Fruit fly (Drosophila melanogaster): ENCODE measurements around the gene Nup93-2.
A peak's percentile ranks its signal among the peaks of the same experiment; 100 is the strongest.

Gene Nup93-2

dm6 chr3R:14875274-14875964 is 22.8 kb downstream of the Nup93-2 start, which contains the start of gene btsz (continued):
- TF ChIP-seq Dad (GFP tag; optimal IDR thresholded peaks at IDR 0.05) = no peak
- peak; percentile 23 for TF ChIP-seq Xbp1 (GFP tag; optimal IDR thresholded peaks at IDR 0.05)
- no peak for TF ChIP-seq CG2199 (GFP tag; IDR thresholded peaks at IDR 0.05)
- TF ChIP-seq caup (GFP tag; optimal IDR thresholded peaks at IDR 0.05; ENCODE audit: severe bottlenecking) = peak; percentile 53
- TF ChIP-seq D19B (GFP tag; optimal IDR thresholded peaks at IDR 0.05) = peak; percentile 20
- TF ChIP-seq Hand (GFP tag; optimal IDR thresholded peaks at IDR 0.05) = peak; percentile 69
- peak; percentile 75 for TF ChIP-seq CG34376 (GFP tag; optimal IDR thresholded peaks at IDR 0.05)
- peak; percentile 35 for TF ChIP-seq fd3F (GFP tag; optimal IDR thresholded peaks at IDR 0.05)
- TF ChIP-seq scrt (GFP tag; optimal IDR thresholded peaks at IDR 0.05) = peak; percentile 57
- peak; percentile 27 for TF ChIP-seq tio (GFP tag; optimal IDR thresholded peaks at IDR 0.05)
- peak; percentile 21 for TF ChIP-seq mam (GFP tag; optimal IDR thresholded peaks at IDR 0.05)
- no peak for TF ChIP-seq HLH3B (GFP tag; IDR thresholded peaks at IDR 0.05)
- 0 out of 3 replicates have a peak, but pooled peaks have one; percentile 24 for TF ChIP-seq Dbx (GFP tag; IDR thresholded peaks at IDR 0.05)
- no peak for TF ChIP-seq Doc2 (GFP tag; IDR thresholded peaks at IDR 0.05)
- no peak for TF ChIP-seq CG11696 (GFP tag; IDR thresholded peaks at IDR 0.05)
- peak; percentile 52 for TF ChIP-seq CG4424 (GFP tag; optimal IDR thresholded peaks at IDR 0.05)
- TF ChIP-seq stwl (tag; optimal IDR thresholded peaks at IDR 0.05) = no peak
- TF ChIP-seq exex (tag; optimal IDR thresholded peaks at IDR 0.05) = peak; percentile 15
- no peak for TF ChIP-seq CG11398 (GFP tag; optimal IDR thresholded peaks at IDR 0.05)
- TF ChIP-seq Optix (GFP tag; IDR thresholded peaks at IDR 0.05) = no peak
- TF ChIP-seq CG15514 (GFP tag; optimal IDR thresholded peaks at IDR 0.05) = peak; percentile 47
- TF ChIP-seq CG10959 (GFP tag; IDR thresholded peaks at IDR 0.05) = no peak
- peak; percentile 83 for TF ChIP-seq CG2678 (tag; optimal IDR thresholded peaks at IDR 0.05)
- no peak for TF ChIP-seq CG8089 (GFP tag; optimal IDR thresholded peaks at IDR 0.05)
- no peak for TF ChIP-seq CG8944 (GFP tag; optimal IDR thresholded peaks at IDR 0.05)
- TF ChIP-seq CG11456 (GFP tag; IDR thresholded peaks at IDR 0.05) = no peak
- peak; percentile 12 for TF ChIP-seq Max (GFP tag; optimal IDR thresholded peaks at IDR 0.05)
- peak; percentile 55 for TF ChIP-seq HHEX (GFP tag; optimal IDR thresholded peaks at IDR 0.05)
- TF ChIP-seq kah (GFP tag; optimal IDR thresholded peaks at IDR 0.05) = no peak
- no peak for TF ChIP-seq jumu (GFP tag; optimal IDR thresholded peaks at IDR 0.05)
- peak; percentile 72 for TF ChIP-seq CG11504 (tag; optimal IDR thresholded peaks at IDR 0.05)
- TF ChIP-seq otp (GFP tag; IDR thresholded peaks at IDR 0.05) = no peak
- TF ChIP-seq CG30020 (tag; optimal IDR thresholded peaks at IDR 0.05) = no peak
- no peak for TF ChIP-seq Adf1 (GFP tag; IDR thresholded peaks at IDR 0.05)
- TF ChIP-seq Ets97D (GFP tag; optimal IDR thresholded peaks at IDR 0.05) = no peak
- no peak; the same call in 1 of the 2 replicates for TF ChIP-seq ranshi (GFP tag; IDR thresholded peaks at IDR 0.05)
- TF ChIP-seq CG6854 (GFP tag; optimal IDR thresholded peaks at IDR 0.05) = peak; percentile 37
- TF ChIP-seq Hsf (GFP tag; optimal IDR thresholded peaks at IDR 0.05) = peak; percentile 15
- TF ChIP-seq Hr3 (GFP tag; optimal IDR thresholded peaks at IDR 0.05) = peak; percentile 18
- no peak for TF ChIP-seq ftz-f1 (GFP tag; optimal IDR thresholded peaks at IDR 0.05)
- peak; percentile 6 for TF ChIP-seq sd (tag; optimal IDR thresholded peaks at IDR 0.05)
- no peak for TF ChIP-seq lov (optimal IDR thresholded peaks at IDR 0.05)
- TF ChIP-seq lov (GFP tag; IDR thresholded peaks at IDR 0.05) = 0 out of 3 replicates have a peak, but pooled peaks have one; percentile 19
- TF ChIP-seq btn (GFP tag; optimal IDR thresholded peaks at IDR 0.05) = no peak
- peak; percentile 35 for TF ChIP-seq CG12104 (GFP tag; optimal IDR thresholded peaks at IDR 0.05)
- peak; percentile 72 for TF ChIP-seq CG10147 (GFP tag; optimal IDR thresholded peaks at IDR 0.05)
- no peak for TF ChIP-seq pros (GFP tag; optimal IDR thresholded peaks at IDR 0.05)
- no peak for TF ChIP-seq cg (GFP tag; optimal IDR thresholded peaks at IDR 0.05)
- peak; percentile 58 for TF ChIP-seq sug (tag; optimal IDR thresholded peaks at IDR 0.05)
- peak; percentile 13 for TF ChIP-seq CG1233 (GFP tag; optimal IDR thresholded peaks at IDR 0.05)

Data from whole organism, embryonic.